Worm (Caenorhabditis elegans) whole organism, L2 larva: ENCODE data around the gene M153.3.

ENCODE experiments used
- C34F6.9 ChIP-seq: fragments of 150-350 bp; optimal IDR thresholded peaks from 2 replicates; lab custom pipeline; 2014; ENCODE audit warnings: missing biosample characterization, missing genetic modification characterization
- F13H6.1 ChIP-seq: sonication (generic microtip); optimal IDR thresholded peaks from 2 replicates; lab custom pipeline; 2016; ENCODE audit warnings: missing genetic modification characterization, missing compliant biosample characterization
- Y55F3AM.14 ChIP-seq: fragments of 200-800 bp; sonication (Bioruptor generic); optimal IDR thresholded peaks from 2 replicates; lab custom pipeline; 2018; ENCODE audit warnings: mild to moderate bottlenecking, missing genetic modification characterization, missing compliant biosample characterization
- ZK546.5 ChIP-seq: sonication (generic microtip); optimal IDR thresholded peaks from 2 replicates; lab custom pipeline; 2017; ENCODE audit warnings: missing biosample characterization, missing genetic modification characterization
- aly-2 ChIP-seq: fragments of 150-350 bp; optimal IDR thresholded peaks from 2 replicates; lab custom pipeline; 2014; ENCODE audit warnings: missing biosample characterization, missing genetic modification characterization
- ama-1 ChIP-seq: fragments of 150-350 bp; optimal IDR thresholded peaks from 2 replicates; lab custom pipeline; 2018; ENCODE audit warnings: inconsistent platforms
- blmp-1 ChIP-seq: sonication (generic microtip); optimal IDR thresholded peaks from 2 replicates; lab custom pipeline; 2017; ENCODE audit warnings: missing genetic modification characterization, mild to moderate bottlenecking, missing compliant biosample characterization, antibody characterized with exemption, moderate library complexity; ENCODE audit not compliant: insufficient read depth
- crh-2 ChIP-seq: sonication (generic microtip); optimal IDR thresholded peaks from 2 replicates; lab custom pipeline; 2017; ENCODE audit warnings: missing biosample characterization, missing genetic modification characterization
- dmd-4 ChIP-seq: sonication (generic microtip); optimal IDR thresholded peaks from 2 replicates; lab custom pipeline; 2017; ENCODE audit warnings: missing biosample characterization, missing genetic modification characterization
- egl-27 ChIP-seq: sonication (generic microtip); optimal IDR thresholded peaks from 3 replicates; lab custom pipeline; 2017; ENCODE audit warnings: missing biosample characterization, missing genetic modification reagents, missing genetic modification characterization
- elt-1 ChIP-seq: fragments of 150-350 bp; optimal IDR thresholded peaks from 2 replicates; lab custom pipeline; 2014; ENCODE audit warnings: missing biosample characterization, missing genetic modification characterization
- elt-3 ChIP-seq: sonication (generic microtip); optimal IDR thresholded peaks from 2 replicates; lab custom pipeline; 2017; ENCODE audit warnings: missing biosample characterization, missing genetic modification characterization
- fos-1 ChIP-seq: fragments of 150-350 bp; optimal IDR thresholded peaks from 2 replicates; lab custom pipeline; 2014; ENCODE audit warnings: missing biosample characterization, missing genetic modification characterization
- gmeb-1 ChIP-seq: fragments of 150-350 bp; optimal IDR thresholded peaks from 2 replicates; lab custom pipeline; 2014; ENCODE audit warnings: missing biosample characterization, missing genetic modification characterization
- lin-11 ChIP-seq: fragments of 150-350 bp; sonication (generic microtip); optimal IDR thresholded peaks from 2 replicates; lab custom pipeline; 2014; ENCODE audit warnings: missing biosample characterization, missing genetic modification characterization, inconsistent platforms, mixed read lengths
- lin-13 ChIP-seq: fragments of 150-350 bp; optimal IDR thresholded peaks from 2 replicates; lab custom pipeline; 2014; ENCODE audit warnings: missing biosample characterization, missing genetic modification reagents, missing genetic modification characterization
- lin-39 ChIP-seq: fragments of 150-350 bp; optimal IDR thresholded peaks from 2 replicates; lab custom pipeline; 2014; ENCODE audit warnings: missing biosample characterization, missing genetic modification reagents, missing genetic modification characterization
- lsy-2 ChIP-seq, 2 experiments: fragments of 150-350 bp in 1 of 2; sonication (generic microtip) in 1 of 2; optimal IDR thresholded peaks; 2 replicates each; lab custom pipeline; 2014 to 2017; ENCODE audit warnings: missing biosample characterization in 2 of 2, missing genetic modification characterization in 2 of 2
- mab-5 ChIP-seq: fragments of 150-350 bp; optimal IDR thresholded peaks from 2 replicates; lab custom pipeline; 2014; ENCODE audit warnings: missing biosample characterization, missing genetic modification characterization
- mbf-1 ChIP-seq: sonication (generic microtip); optimal IDR thresholded peaks from 2 replicates; lab custom pipeline; 2017; ENCODE audit warnings: missing biosample characterization, missing genetic modification characterization
- nhr-10 ChIP-seq: sonication (generic microtip); optimal IDR thresholded peaks from 2 replicates; lab custom pipeline; 2017; ENCODE audit warnings: missing biosample characterization, missing genetic modification characterization
- nhr-11 ChIP-seq: fragments of 150-350 bp; optimal IDR thresholded peaks from 2 replicates; lab custom pipeline; 2014; ENCODE audit warnings: missing biosample characterization, missing genetic modification characterization
- nhr-12 ChIP-seq: fragments of 150-350 bp; optimal IDR thresholded peaks from 2 replicates; lab custom pipeline; 2014; ENCODE audit warnings: missing biosample characterization, missing genetic modification characterization
- nhr-129 ChIP-seq: fragments of 150-350 bp; optimal IDR thresholded peaks from 2 replicates; lab custom pipeline; 2014; ENCODE audit warnings: missing biosample characterization, missing genetic modification characterization
- nhr-21 ChIP-seq: fragments of 150-350 bp; optimal IDR thresholded peaks from 2 replicates; lab custom pipeline; 2014; ENCODE audit warnings: missing biosample characterization, missing genetic modification characterization
- nhr-23 ChIP-seq: fragments of 150-350 bp; optimal IDR thresholded peaks from 2 replicates; lab custom pipeline; 2014; ENCODE audit warnings: missing biosample characterization, missing genetic modification reagents, missing genetic modification characterization
- nhr-25 ChIP-seq: fragments of 150-350 bp; sonication (generic microtip); optimal IDR thresholded peaks from 3 replicates; lab custom pipeline; 2014; ENCODE audit warnings: missing biosample characterization, missing genetic modification characterization
- nhr-6 ChIP-seq: fragments of 150-350 bp; optimal IDR thresholded peaks from 2 replicates; lab custom pipeline; 2014; ENCODE audit warnings: missing biosample characterization, missing genetic modification characterization
- nhr-77 ChIP-seq: fragments of 150-350 bp; optimal IDR thresholded peaks from 2 replicates; lab custom pipeline; 2014; ENCODE audit warnings: missing biosample characterization, missing genetic modification characterization
- peb-1 ChIP-seq: fragments of 150-350 bp; optimal IDR thresholded peaks from 2 replicates; lab custom pipeline; 2014; ENCODE audit warnings: missing biosample characterization, missing genetic modification characterization
- sem-4 ChIP-seq: fragments of 150-350 bp; optimal IDR thresholded peaks from 2 replicates; lab custom pipeline; 2014; ENCODE audit warnings: missing biosample characterization, missing genetic modification reagents, missing genetic modification characterization
- sma-3 ChIP-seq: sonication (generic microtip); optimal IDR thresholded peaks from 2 replicates; lab custom pipeline; 2016; ENCODE audit warnings: missing genetic modification reagents, missing genetic modification characterization, missing compliant biosample characterization
- snpc-4 ChIP-seq: fragments of 150-350 bp; optimal IDR thresholded peaks from 2 replicates; lab custom pipeline; 2014; ENCODE audit warnings: missing biosample characterization, missing genetic modification characterization
- unc-39 ChIP-seq: fragments of 150-350 bp; optimal IDR thresholded peaks from 2 replicates; lab custom pipeline; 2014; ENCODE audit warnings: missing biosample characterization, missing genetic modification characterization
- unc-55 ChIP-seq: fragments of 150-350 bp; sonication (generic microtip); optimal IDR thresholded peaks from 3 replicates; lab custom pipeline; 2014; ENCODE audit warnings: missing biosample characterization, missing genetic modification reagents, missing genetic modification characterization
- zag-1 ChIP-seq: fragments of 150-350 bp; optimal IDR thresholded peaks from 2 replicates; lab custom pipeline; 2014; ENCODE audit warnings: missing biosample characterization, missing genetic modification characterization
- ztf-1 ChIP-seq: fragments of 200-800 bp; sonication (Bioruptor generic); conservative IDR thresholded peaks from 2 replicates; pipeline ENCODE4 v1.3.6; 2022; ENCODE audit warnings: missing genetic modification characterization, missing compliant biosample characterization

M153.3 gene

ce11 chrX:12142569-12142968, at the start of gene M153.3:
M153.3 (plus strand) TSS chrX:12142869.
- TF ChIP-seq unc-55 (no peak), nhr-23 (no peak), nhr-129 (no peak), nhr-6 (tag; lab: Kevin White, UChicago) (no peak), mbf-1 (tag; lab: Kevin White, UChicago) (no peak), gmeb-1 (tag; lab: Kevin White, UChicago) (no peak), aly-2 (tag; lab: Kevin White, UChicago) (no peak), elt-1 (tag; lab: Kevin White, UChicago) (no peak), egl-27 (tag; lab: Kevin White, UChicago) (no peak), nhr-25 (tag; lab: Kevin White, UChicago) (no peak), lin-11 (tag; lab: Kevin White, UChicago) (no peak), nhr-11 (tag; lab: Kevin White, UChicago) (no peak), blmp-1 (no peak), nhr-12 (no peak), ztf-1 (GFP tag; lab: Robert Waterston, UW) (no peak), zag-1 (tag; lab: Kevin White, UChicago) (no peak)

- TF ChIP-seq elt-1 (tag; lab: Kevin White, UChicago) (no peak), gmeb-1 (tag; lab: Kevin White, UChicago) (no peak), F13H6.1 (tag; lab: Kevin White, UChicago) (no peak), nhr-10 (tag; lab: Kevin White, UChicago) (no peak), snpc-4 (tag; lab: Kevin White, UChicago) (no peak), C34F6.9 (tag; lab: Kevin White, UChicago) (no peak), lin-39 (tag; lab: Kevin White, UChicago) (no peak), unc-39 (tag; lab: Kevin White, UChicago) (no peak), nhr-77 (tag; lab: Kevin White, UChicago) (no peak), Y55F3AM.14 (GFP tag; lab: Kevin White, UChicago) (no peak), elt-3 (tag; lab: Kevin White, UChicago) (no peak)
- TF ChIP-seq, all 48 proteins: peak for 0
These were observed 49.6 kb upstream of the M153.3 start, which contains the start of gene W03G11.4 for ce11 chrX:12093043-12093442. W03G11.4 (minus strand) TSS chrX:12093143.

- no peak for TF ChIP-seq ztf-1 (GFP tag; lab: Robert Waterston, UW)
- peak; percentile 21 for TF ChIP-seq unc-55
These were observed 48.7 kb upstream of the M153.3 start for ce11 chrX:12093992-12094391.

- TF ChIP-seq ztf-1 (GFP tag; lab: Robert Waterston, UW) (no peak), unc-39 (tag; lab: Kevin White, UChicago) (no peak), ZK546.5 (no peak), elt-3 (tag; lab: Kevin White, UChicago) (no peak), peb-1 (no peak), lin-13 (GFP tag; lab: Kevin White, UChicago) (no peak), snpc-4 (tag; lab: Kevin White, UChicago) (no peak), crh-2 (tag; lab: Kevin White, UChicago) (no peak), dmd-4 (tag; lab: Kevin White, UChicago) (no peak), zag-1 (tag; lab: Kevin White, UChicago) (no peak), mab-5 (tag; lab: Kevin White, UChicago) (no peak), sma-3 (no peak), sem-4 (no peak), elt-1 (tag; lab: Kevin White, UChicago) (no peak), fos-1 (tag; lab: Kevin White, UChicago) (no peak), nhr-21 (tag; lab: Kevin White, UChicago) (no peak), lin-11 (tag; lab: Kevin White, UChicago) (no peak), nhr-77 (tag; lab: Kevin White, UChicago) (no peak)
These were observed 47.5 kb upstream of the M153.3 start for ce11 chrX:12095200-12095599.

ce11 chrX:12097995-12098394, 44.7 kb upstream of the M153.3 start:
- TF ChIP-seq ama-1 (no peak), elt-3 (tag; lab: Kevin White, UChicago) (no peak), egl-27 (tag; lab: Kevin White, UChicago) (no peak), lsy-2 (tag; optimal IDR thresholded peaks at IDR 0.05; lab: Kevin White, UChicago) (no peak), dmd-4 (tag; lab: Kevin White, UChicago) (no peak), ZK546.5 (no peak), Y55F3AM.14 (GFP tag; lab: Kevin White, UChicago) (no peak), sem-4 (no peak), C34F6.9 (tag; lab: Kevin White, UChicago) (no peak), mab-5 (tag; lab: Kevin White, UChicago) (no peak)
